Fruit fly (Drosophila melanogaster): ENCODE results near the gene CG8565.

dm6 chrX:15886411-15887246, 49.0 kb downstream of the CG8565 start:
- no peak for TF ChIP-seq az2 (GFP tag; optimal IDR thresholded peaks at IDR 0.05)
- no peak for TF ChIP-seq CG8765 (GFP tag; IDR thresholded peaks at IDR 0.05)
- no peak for TF ChIP-seq CG15514 (GFP tag; optimal IDR thresholded peaks at IDR 0.05)
- no peak for TF ChIP-seq org-1 (GFP tag; optimal IDR thresholded peaks at IDR 0.05)
- TF ChIP-seq cad (GFP tag; optimal IDR thresholded peaks at IDR 0.05), result no peak
- TF ChIP-seq slou (GFP tag; optimal IDR thresholded peaks at IDR 0.05), result no peak

All from whole organism, embryonic.